Fruit fly (Drosophila melanogaster): ENCODE data around the gene CG14736.
A peak's percentile ranks its signal among the peaks of the same experiment; 100 is the strongest.

CG14736 gene

DNA sequence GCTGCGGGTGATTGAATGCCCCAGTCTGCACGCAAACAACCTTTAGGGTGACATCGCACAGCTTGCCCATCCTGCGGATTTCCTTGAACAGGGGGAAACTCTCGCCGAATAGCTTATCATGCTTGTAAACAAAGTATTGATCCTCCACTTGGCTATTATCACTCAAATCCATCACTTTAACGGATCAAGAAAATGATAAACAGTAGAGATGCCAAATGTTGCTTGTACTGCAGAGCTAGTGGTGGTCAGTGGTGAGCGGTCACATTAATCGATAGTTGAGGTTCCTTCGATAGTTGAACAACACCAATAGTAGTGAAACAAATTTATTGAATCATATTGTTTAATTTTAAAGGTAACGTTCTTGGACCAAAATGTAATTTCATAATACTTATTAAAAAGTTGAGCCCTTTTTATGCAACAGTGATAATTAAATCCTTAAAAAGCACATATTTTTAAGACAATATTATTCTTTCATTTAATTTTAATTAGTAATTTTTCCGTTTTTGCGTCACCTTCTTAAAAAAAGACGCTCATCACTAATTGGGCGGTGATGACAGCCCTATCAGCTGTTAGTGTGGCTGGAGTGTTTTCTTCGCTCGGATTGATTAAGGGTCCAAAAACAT lies 30.0 kb upstream of the CG14736 start, which contains the start of the genes KLHL18 and GCC185 (continued):
- TF ChIP-seq CG17361 (GFP tag; IDR thresholded peaks at IDR 0.05) (peak; percentile 92), toy (GFP tag; IDR thresholded peaks at IDR 0.05) (peak; percentile 9; the same call in 1 of the 2 replicates), Sry-β (GFP tag; optimal IDR thresholded peaks at IDR 0.05) (peak; percentile 90), Myb (GFP tag; optimal IDR thresholded peaks at IDR 0.05) (peak; percentile 6), Lhr (GFP tag; optimal IDR thresholded peaks at IDR 0.05) (peak; percentile 46), en (GFP tag; optimal IDR thresholded peaks at IDR 0.05) (no peak), Mrtf (GFP tag; IDR thresholded peaks at IDR 0.05) (0 out of 3 replicates have a peak, but pooled peaks have one; percentile 27), CG4854 (GFP tag; optimal IDR thresholded peaks at IDR 0.05) (peak; percentile 50), Deaf1 (tag; optimal IDR thresholded peaks at IDR 0.05) (no peak), ftz-f1 (GFP tag; optimal IDR thresholded peaks at IDR 0.05) (no peak), CG7987 (GFP tag; optimal IDR thresholded peaks at IDR 0.05) (no peak), br (optimal IDR thresholded peaks at IDR 0.05) (no peak), CG15601 (tag; optimal IDR thresholded peaks at IDR 0.05) (peak; percentile 92), D (optimal IDR thresholded peaks at IDR 0.05) (no peak), D (GFP tag; optimal IDR thresholded peaks at IDR 0.05) (peak; percentile 33), Nf-YC (tag; optimal IDR thresholded peaks at IDR 0.05) (peak; percentile 75), Fer3 (tag; optimal IDR thresholded peaks at IDR 0.05) (peak; percentile 59), eve (GFP tag; optimal IDR thresholded peaks at IDR 0.05) (no peak), ssp (GFP tag; IDR thresholded peaks at IDR 0.05) (peak; percentile 79), CG8478 (optimal IDR thresholded peaks at IDR 0.05) (no peak), CG17328 (GFP tag; IDR thresholded peaks at IDR 0.05) (no peak), CG14860 (GFP tag; IDR thresholded peaks at IDR 0.05; ENCODE audit: partially characterized antibody) (peak; percentile 84), Elba2 (GFP tag; optimal IDR thresholded peaks at IDR 0.05) (peak; percentile 95), Mad (GFP tag; optimal IDR thresholded peaks at IDR 0.05) (peak; percentile 65), amos (GFP tag; IDR thresholded peaks at IDR 0.05; ENCODE audit: partially characterized antibody) (peak; percentile 78), sug (tag; optimal IDR thresholded peaks at IDR 0.05) (no peak), CG13287 (GFP tag; IDR thresholded peaks at IDR 0.05; ENCODE audit: partially characterized antibody) (peak; percentile 78), CG15011 (GFP tag; optimal IDR thresholded peaks at IDR 0.05) (no peak), CG12104 (GFP tag; optimal IDR thresholded peaks at IDR 0.05) (peak; percentile 76), CG2712 (tag; optimal IDR thresholded peaks at IDR 0.05) (peak; percentile 85), CG3407 (GFP tag; optimal IDR thresholded peaks at IDR 0.05) (no peak), CG14441 (GFP tag; IDR thresholded peaks at IDR 0.05) (peak; percentile 69), chif (GFP tag; optimal IDR thresholded peaks at IDR 0.05) (peak; percentile 53 to 59), CG9609 (GFP tag; optimal IDR thresholded peaks at IDR 0.05) (peak; percentile 24), CrebB (tag; optimal IDR thresholded peaks at IDR 0.05) (no peak), cwo (GFP tag; optimal IDR thresholded peaks at IDR 0.05) (peak; percentile 33), fd102C (GFP tag; optimal IDR thresholded peaks at IDR 0.05) (no peak), croc (GFP tag; conservative IDR thresholded peaks at IDR 0.05) (peak; percentile 61; the same call in 2 of the 3 replicates), dan (GFP tag; IDR thresholded peaks at IDR 0.05) (peak; percentile 41; the same call in 1 of the 2 replicates), CG17359 (tag; optimal IDR thresholded peaks at IDR 0.05) (peak; percentile 41), CG11398 (GFP tag; optimal IDR thresholded peaks at IDR 0.05) (no peak), rib (GFP tag; IDR thresholded peaks at IDR 0.05) (no peak), CHES-1-like (GFP tag; optimal IDR thresholded peaks at IDR 0.05) (peak; percentile 47), pan (optimal IDR thresholded peaks at IDR 0.05) (no peak), pan (GFP tag; optimal IDR thresholded peaks at IDR 0.05 in 1 of 2, IDR thresholded peaks at IDR 0.05 in 1 of 2) (peak in 1 of 2 experiments; percentile 59), CG7928 (GFP tag; optimal IDR thresholded peaks at IDR 0.05) (peak; percentile 22), CG18011 (GFP tag; optimal IDR thresholded peaks at IDR 0.05) (no peak), kay (GFP tag; optimal IDR thresholded peaks at IDR 0.05) (peak; percentile 65), Fer2 (tag; optimal IDR thresholded peaks at IDR 0.05) (peak; percentile 69), CG1233 (GFP tag; optimal IDR thresholded peaks at IDR 0.05) (peak; percentile 54), CG11695 (GFP tag; IDR thresholded peaks at IDR 0.05) (0 out of 3 replicates have a peak, but pooled peaks have one; percentile 43)
